Worm (Caenorhabditis elegans) whole organism, L4/young adult: ENCODE measurements around the gene F56C9.6.

ENCODE experiments used
- W03F9.2 ChIP-seq: fragments of 150-350 bp; optimal IDR thresholded peaks from 2 replicates; lab custom pipeline; 2014; ENCODE audit warnings: missing biosample characterization, missing genetic modification characterization
- dao-5 ChIP-seq: sonication (generic microtip); optimal IDR thresholded peaks from 2 replicates; lab custom pipeline; 2016; ENCODE audit warnings: missing genotype, missing genetic modification characterization, moderate library complexity, missing compliant biosample characterization
- him-1 ChIP-seq: sonication (generic microtip); optimal IDR thresholded peaks from 2 replicates; lab custom pipeline; 2016; ENCODE audit warnings: missing genotype, missing genetic modification reagents, missing genetic modification characterization, missing compliant biosample characterization

DNA sequence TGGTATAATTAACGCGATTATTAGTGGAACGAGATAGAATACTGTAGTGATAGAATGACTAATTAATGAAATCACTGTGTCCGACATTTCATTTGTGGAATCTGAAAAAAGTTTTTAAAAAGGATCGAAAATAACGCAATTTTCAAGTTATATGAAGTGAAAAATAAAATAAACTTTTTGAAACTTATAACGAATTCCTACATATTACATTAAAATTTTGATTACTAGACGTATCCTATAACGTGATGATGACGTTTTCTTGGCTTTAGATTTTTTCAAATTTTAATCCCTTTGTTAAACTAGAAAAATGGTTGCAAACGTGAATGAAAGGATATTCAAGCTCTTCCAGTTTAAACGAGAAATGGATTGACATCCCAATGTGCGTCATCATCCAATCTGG, 20.1 kb downstream of the F56C9.6 start, which contains the start of gene algn-11:
- TF ChIP-seq W03F9.2 (tag; lab: Kevin White, UChicago) (no peak), him-1 (no peak), dao-5 (tag; lab: Kevin White, UChicago) (no peak)
